Fruit fly (Drosophila melanogaster) whole organism, pupa: ENCODE results near the gene CG5910.
A peak's percentile ranks its signal among the peaks of the same experiment; 100 is the strongest.

ENCODE experiments used
- CG10348 ChIP-seq: fragments of 200-800 bp; sonication (Bioruptor generic); IDR thresholded peaks from 2 replicates; pipeline ENCODE4 v1.3.6; 2022; ENCODE audit warnings: missing biosample characterization, missing genetic modification characterization
- CG12605 ChIP-seq: fragments of 200-800 bp; sonication (Bioruptor generic); IDR thresholded peaks from 2 replicates; pipeline ENCODE4 v1.3.6; 2022; ENCODE audit warnings: missing biosample characterization, missing genetic modification characterization
- CG13204 ChIP-seq: fragments of 200-800 bp; sonication (Bioruptor generic); optimal IDR thresholded peaks from 2 replicates; lab custom pipeline; 2018; ENCODE audit warnings: missing biosample characterization, mild to moderate bottlenecking, missing genetic modification characterization, moderate library complexity
- CG14655 ChIP-seq: fragments of 200-800 bp; sonication (Bioruptor generic); optimal IDR thresholded peaks from 3 replicates; lab custom pipeline; 2017; ENCODE audit warnings: mild to moderate bottlenecking, missing biosample characterization, missing genetic modification reagents, missing genetic modification characterization
- CG15710 ChIP-seq: fragments of 200-800 bp; sonication (Bioruptor generic); optimal IDR thresholded peaks from 2 replicates; lab custom pipeline; 2018; ENCODE audit warnings: missing biosample characterization, mild to moderate bottlenecking, missing genetic modification characterization, moderate library complexity
- CG17806 ChIP-seq: fragments of 200-800 bp; sonication (Bioruptor generic); optimal IDR thresholded peaks from 2 replicates; lab custom pipeline; 2018; ENCODE audit warnings: missing biosample characterization, mild to moderate bottlenecking, missing genetic modification characterization, moderate library complexity
- CG32121 ChIP-seq: fragments of 200-800 bp; sonication (Bioruptor generic); IDR thresholded peaks from 2 replicates; pipeline ENCODE4 v1.3.6; 2022; ENCODE audit warnings: missing biosample characterization, missing genetic modification characterization
- CG34367 ChIP-seq: fragments of 200-800 bp; sonication (Bioruptor generic); optimal IDR thresholded peaks from 2 replicates; lab custom pipeline; 2018; ENCODE audit warnings: missing biosample characterization, mild to moderate bottlenecking, missing genetic modification characterization
- CG4496 ChIP-seq: fragments of 200-800 bp; sonication (Bioruptor generic); IDR thresholded peaks from 3 replicates; pipeline ENCODE4 v1.3.6; 2022; ENCODE audit warnings: missing biosample characterization, missing genetic modification characterization
- CG8159 ChIP-seq: fragments of 200-800 bp; sonication (Bioruptor generic); optimal IDR thresholded peaks from 3 replicates; lab custom pipeline; 2018; ENCODE audit warnings: missing biosample characterization, mild to moderate bottlenecking, missing genetic modification characterization, moderate library complexity
- CG8301 ChIP-seq: fragments of 200-800 bp; sonication (Bioruptor generic); optimal IDR thresholded peaks from 2 replicates; lab custom pipeline; 2018; ENCODE audit warnings: missing biosample characterization, mild to moderate bottlenecking, missing genetic modification characterization
- CG9948 ChIP-seq: fragments of 200-800 bp; sonication (Bioruptor generic); optimal IDR thresholded peaks from 2 replicates; lab custom pipeline; 2018; ENCODE audit warnings: missing biosample characterization, mild to moderate bottlenecking, missing genetic modification characterization, moderate library complexity
- D1 ChIP-seq: fragments of 200-800 bp; sonication (Bioruptor generic); optimal IDR thresholded peaks from 2 replicates; lab custom pipeline; 2018; ENCODE audit warnings: missing biosample characterization, mild to moderate bottlenecking, missing genetic modification characterization, moderate library complexity
- EcR ChIP-seq: fragments of 200-800 bp; sonication (Bioruptor generic); optimal IDR thresholded peaks from 3 replicates; lab custom pipeline; 2019; ENCODE audit warnings: missing biosample characterization, missing genetic modification characterization, mild to moderate bottlenecking, moderate library complexity, missing genetic modification reagents
- Ets98B ChIP-seq: fragments of 200-800 bp; sonication (Bioruptor generic); IDR thresholded peaks from 2 replicates; pipeline ENCODE4 v1.3.6; 2022; ENCODE audit warnings: missing biosample characterization, missing genetic modification characterization
- Pif1A ChIP-seq: fragments of 200-800 bp; sonication (Bioruptor generic); optimal IDR thresholded peaks from 3 replicates; lab custom pipeline; 2016; ENCODE audit warnings: missing biosample characterization, missing genetic modification characterization
- Pif1B ChIP-seq: fragments of 200-800 bp; sonication (Bioruptor generic); optimal IDR thresholded peaks from 3 replicates; lab custom pipeline; 2016; ENCODE audit warnings: missing biosample characterization, missing genetic modification characterization
- Snoo ChIP-seq: fragments of 200-800 bp; sonication (Bioruptor generic); optimal IDR thresholded peaks from 3 replicates; lab custom pipeline; 2017; ENCODE audit warnings: missing biosample characterization, mild to moderate bottlenecking, missing genetic modification characterization, inconsistent platforms
- fd96Ca ChIP-seq: fragments of 200-800 bp; sonication (Bioruptor generic); IDR thresholded peaks from 3 replicates; pipeline ENCODE4 v1.3.6; 2022; ENCODE audit warnings: missing biosample characterization, missing genetic modification characterization
- gl ChIP-seq: fragments of 200-800 bp; sonication (Bioruptor generic); optimal IDR thresholded peaks from 2 replicates; lab custom pipeline; 2018; ENCODE audit warnings: missing biosample characterization, mild to moderate bottlenecking, missing genetic modification characterization
- rn ChIP-seq: fragments of 200-800 bp; sonication (Bioruptor generic); IDR thresholded peaks from 2 replicates; pipeline ENCODE4 v1.3.6; 2022; ENCODE audit warnings: missing biosample characterization, missing genetic modification characterization

CG5910 gene

dm6 chr3L:20441632-20442469 is at the start of gene CG5910:
TSS of gene CG5910 (plus strand) at chr3L:20442419.
- TF ChIP-seq D1 (no peak), CG34367 (tag; lab: Kevin White, UChicago) (peak; percentile 73), Ets98B (GFP tag; lab: Robert Waterston, UW) (no peak), CG15710 (tag; lab: Kevin White, UChicago) (peak; percentile 84), Snoo (tag; lab: Kevin White, UChicago) (peak; percentile 79), CG12605 (GFP tag; lab: Robert Waterston, UW) (no peak), EcR (no peak), CG32121 (GFP tag; lab: Robert Waterston, UW) (peak; percentile 26; the same call in 1 of the 2 replicates), CG13204 (GFP tag; lab: Kevin White, UChicago) (no peak), CG17806 (peak; percentile 80), Pif1B (no peak), gl (tag; lab: Kevin White, UChicago) (peak; percentile 50), CG9948 (tag; lab: Kevin White, UChicago) (peak; percentile 84), CG8159 (tag; lab: Kevin White, UChicago) (peak; percentile 92)

dm6 chr3L:20393357-20393756 is 48.9 kb upstream of the CG5910 start, which contains the start of gene CG33969:
TSS of gene CG33969 (minus strand) at chr3L:20393553.
- TF ChIP-seq CG10348 (GFP tag; lab: Robert Waterston, UW) = no peak
- TF ChIP-seq CG13204 (GFP tag; lab: Kevin White, UChicago) = no peak
- no peak for TF ChIP-seq D1
- TF ChIP-seq CG15710 (tag; lab: Kevin White, UChicago) = no peak
- no peak for TF ChIP-seq CG8301
- TF ChIP-seq fd96Ca (GFP tag; lab: Robert Waterston, UW) = no peak
- TF ChIP-seq Ets98B (GFP tag; lab: Robert Waterston, UW) = no peak
- TF ChIP-seq Pif1A (GFP tag; lab: Kevin White, UChicago) = no peak
- TF ChIP-seq CG32121 (GFP tag; lab: Robert Waterston, UW) = no peak
- TF ChIP-seq Snoo (tag; lab: Kevin White, UChicago) = no peak
- no peak for TF ChIP-seq EcR
- TF ChIP-seq CG17806 = no peak
- TF ChIP-seq CG9948 (tag; lab: Kevin White, UChicago) = no peak
- TF ChIP-seq CG34367 (tag; lab: Kevin White, UChicago) = no peak
- TF ChIP-seq Pif1B = no peak
- TF ChIP-seq rn (GFP tag; lab: Robert Waterston, UW) = no peak
- TF ChIP-seq gl (tag; lab: Kevin White, UChicago) = no peak
- no peak for TF ChIP-seq CG4496
- TF ChIP-seq CG8159 (tag; lab: Kevin White, UChicago) = no peak

- TF ChIP-seq Pif1B = peak; percentile 7
- no peak for TF ChIP-seq CG34367 (tag; lab: Kevin White, UChicago)
- no peak for TF ChIP-seq CG13204 (GFP tag; lab: Kevin White, UChicago)
- TF ChIP-seq Pif1A (GFP tag; lab: Kevin White, UChicago) = no peak
- 0 out of 3 replicates have a peak, but pooled peaks have one; percentile 13 for TF ChIP-seq fd96Ca (GFP tag; lab: Robert Waterston, UW)
- TF ChIP-seq CG9948 (tag; lab: Kevin White, UChicago) = no peak
- no peak for TF ChIP-seq rn (GFP tag; lab: Robert Waterston, UW)
- TF ChIP-seq gl (tag; lab: Kevin White, UChicago) = no peak
- no peak for TF ChIP-seq CG14655 (GFP tag; lab: Kevin White, UChicago)
- no peak for TF ChIP-seq CG4496
- TF ChIP-seq CG17806 = no peak
- no peak for TF ChIP-seq CG8301
- TF ChIP-seq CG32121 (GFP tag; lab: Robert Waterston, UW) = no peak
- TF ChIP-seq D1 = no peak
- no peak for TF ChIP-seq Snoo (tag; lab: Kevin White, UChicago)
- no peak for TF ChIP-seq CG15710 (tag; lab: Kevin White, UChicago)
- TF ChIP-seq Ets98B (GFP tag; lab: Robert Waterston, UW) = no peak
- TF ChIP-seq EcR = no peak
Measured at dm6 chr3L:20395257-20395909, 46.8 kb upstream of the CG5910 start.

- no peak for TF ChIP-seq CG17806
- TF ChIP-seq rn (GFP tag; lab: Robert Waterston, UW) = no peak
- TF ChIP-seq CG34367 (tag; lab: Kevin White, UChicago) = no peak
- TF ChIP-seq CG8159 (tag; lab: Kevin White, UChicago) = no peak
- TF ChIP-seq CG15710 (tag; lab: Kevin White, UChicago) = no peak
- no peak for TF ChIP-seq CG9948 (tag; lab: Kevin White, UChicago)
- TF ChIP-seq Ets98B (GFP tag; lab: Robert Waterston, UW) = no peak
- no peak for TF ChIP-seq Snoo (tag; lab: Kevin White, UChicago)
- TF ChIP-seq CG32121 (GFP tag; lab: Robert Waterston, UW) = no peak
- no peak for TF ChIP-seq gl (tag; lab: Kevin White, UChicago)
- no peak for TF ChIP-seq Pif1A (GFP tag; lab: Kevin White, UChicago)
- TF ChIP-seq CG14655 (GFP tag; lab: Kevin White, UChicago) = no peak
- TF ChIP-seq CG10348 (GFP tag; lab: Robert Waterston, UW) = no peak
- TF ChIP-seq CG8301 = no peak
- TF ChIP-seq CG12605 (GFP tag; lab: Robert Waterston, UW) = no peak
- TF ChIP-seq Pif1B = no peak
- TF ChIP-seq CG13204 (GFP tag; lab: Kevin White, UChicago) = no peak
- no peak for TF ChIP-seq fd96Ca (GFP tag; lab: Robert Waterston, UW)
Measured at dm6 chr3L:20396047-20396446, 46.2 kb upstream of the CG5910 start.

- TF ChIP-seq CG10348 (GFP tag; lab: Robert Waterston, UW) (no peak), D1 (no peak), EcR (no peak), CG12605 (GFP tag; lab: Robert Waterston, UW) (no peak), CG14655 (GFP tag; lab: Kevin White, UChicago) (no peak), CG34367 (tag; lab: Kevin White, UChicago) (no peak), CG4496 (no peak), CG32121 (GFP tag; lab: Robert Waterston, UW) (no peak), Ets98B (GFP tag; lab: Robert Waterston, UW) (no peak), Pif1B (no peak), CG15710 (tag; lab: Kevin White, UChicago) (no peak), CG17806 (no peak)
Measured at dm6 chr3L:20397770-20398169, 44.4 kb upstream of the CG5910 start.
